Fruit fly (Drosophila melanogaster): Measurements from ENCODE around the gene CG9029.

DNA sequence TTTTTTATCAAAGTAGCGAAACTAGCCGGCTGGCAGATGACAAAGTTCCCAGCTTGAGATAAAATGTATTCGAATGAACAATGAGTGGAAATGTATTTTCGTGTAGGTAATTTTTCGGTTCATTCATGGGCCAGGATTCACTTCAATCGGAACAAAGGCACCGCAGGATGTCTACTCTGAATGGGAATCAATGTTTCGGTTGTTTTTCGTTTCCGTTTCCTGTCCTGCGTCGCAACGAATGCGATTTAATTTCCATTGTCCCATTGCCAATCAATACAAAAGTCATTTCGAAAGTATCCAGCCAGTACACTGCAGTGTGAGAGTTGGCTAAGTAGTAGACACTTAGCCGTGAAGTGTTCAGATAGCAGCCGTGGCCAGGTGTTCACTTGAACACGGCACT is 4.8 kb downstream of the CG9029 start:
- TF ChIP-seq N (GFP tag; optimal IDR thresholded peaks at IDR 0.05) (no peak), psq (GFP tag; optimal IDR thresholded peaks at IDR 0.05) (no peak), h (GFP tag; optimal IDR thresholded peaks at IDR 0.05) (no peak), Abd-B (GFP tag; optimal IDR thresholded peaks at IDR 0.05) (no peak), HLH106 (tag; optimal IDR thresholded peaks at IDR 0.05) (no peak), Dif (GFP tag; optimal IDR thresholded peaks at IDR 0.05; ENCODE audit: partially characterized antibody) (no peak), sage (GFP tag; optimal IDR thresholded peaks at IDR 0.05) (no peak)
